Worm (Caenorhabditis elegans) whole organism, L4/young adult: ENCODE measurements around the gene F14F8.9.

Experiments
- W03F9.2 ChIP-seq: fragments of 150-350 bp; optimal IDR thresholded peaks from 2 replicates; lab custom pipeline; 2014; ENCODE audit warnings: missing biosample characterization, missing genetic modification characterization
- him-1 ChIP-seq: sonication (generic microtip); optimal IDR thresholded peaks from 2 replicates; lab custom pipeline; 2016; ENCODE audit warnings: missing genotype, missing genetic modification reagents, missing genetic modification characterization, missing compliant biosample characterization

DNA sequence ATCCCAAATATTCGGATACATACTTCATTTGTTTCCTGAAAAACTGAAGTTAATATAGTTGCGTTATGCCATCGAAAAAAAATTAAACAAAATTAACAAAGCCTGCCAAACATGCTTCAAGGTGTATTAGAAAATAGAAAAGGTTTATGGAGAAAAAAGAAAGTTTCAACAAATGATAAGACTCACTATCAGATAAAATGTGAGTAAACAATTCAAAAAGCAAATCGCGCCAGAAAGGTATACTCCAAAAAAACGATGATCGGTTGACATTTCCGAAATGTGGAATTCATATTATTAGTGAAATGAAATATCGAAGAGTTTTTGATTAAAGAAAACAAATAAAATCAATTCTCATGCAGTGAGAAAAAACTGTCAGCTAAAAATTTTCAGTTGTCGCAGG is 47.5 kb downstream of the F14F8.9 start, which contains the start of gene Y70C5A.3:
- no peak for TF ChIP-seq him-1 (tag; lab: Kevin White, UChicago)
- no peak for TF ChIP-seq W03F9.2 (tag; lab: Kevin White, UChicago)
